Fruit fly (Drosophila melanogaster) whole organism, pupa: ENCODE measurements around the gene CG42541.

Source experiments
- CG10348 ChIP-seq: fragments of 200-800 bp; sonication (Bioruptor generic); IDR thresholded peaks from 2 replicates; pipeline ENCODE4 v1.3.6; 2022; ENCODE audit warnings: missing biosample characterization, missing genetic modification characterization
- CG12605 ChIP-seq: fragments of 200-800 bp; sonication (Bioruptor generic); IDR thresholded peaks from 2 replicates; pipeline ENCODE4 v1.3.6; 2022; ENCODE audit warnings: missing biosample characterization, missing genetic modification characterization
- CG13204 ChIP-seq: fragments of 200-800 bp; sonication (Bioruptor generic); optimal IDR thresholded peaks from 2 replicates; lab custom pipeline; 2018; ENCODE audit warnings: missing biosample characterization, mild to moderate bottlenecking, missing genetic modification characterization, moderate library complexity
- CG14655 ChIP-seq: fragments of 200-800 bp; sonication (Bioruptor generic); optimal IDR thresholded peaks from 3 replicates; lab custom pipeline; 2017; ENCODE audit warnings: mild to moderate bottlenecking, missing biosample characterization, missing genetic modification reagents, missing genetic modification characterization
- CG17806 ChIP-seq: fragments of 200-800 bp; sonication (Bioruptor generic); optimal IDR thresholded peaks from 2 replicates; lab custom pipeline; 2018; ENCODE audit warnings: missing biosample characterization, mild to moderate bottlenecking, missing genetic modification characterization, moderate library complexity
- CG32121 ChIP-seq: fragments of 200-800 bp; sonication (Bioruptor generic); IDR thresholded peaks from 2 replicates; pipeline ENCODE4 v1.3.6; 2022; ENCODE audit warnings: missing biosample characterization, missing genetic modification characterization
- CG34367 ChIP-seq: fragments of 200-800 bp; sonication (Bioruptor generic); optimal IDR thresholded peaks from 2 replicates; lab custom pipeline; 2018; ENCODE audit warnings: missing biosample characterization, mild to moderate bottlenecking, missing genetic modification characterization
- CG4496 ChIP-seq: fragments of 200-800 bp; sonication (Bioruptor generic); IDR thresholded peaks from 3 replicates; pipeline ENCODE4 v1.3.6; 2022; ENCODE audit warnings: missing biosample characterization, missing genetic modification characterization
- CG8159 ChIP-seq: fragments of 200-800 bp; sonication (Bioruptor generic); optimal IDR thresholded peaks from 3 replicates; lab custom pipeline; 2018; ENCODE audit warnings: missing biosample characterization, mild to moderate bottlenecking, missing genetic modification characterization, moderate library complexity
- CG8301 ChIP-seq: fragments of 200-800 bp; sonication (Bioruptor generic); optimal IDR thresholded peaks from 2 replicates; lab custom pipeline; 2018; ENCODE audit warnings: missing biosample characterization, mild to moderate bottlenecking, missing genetic modification characterization
- CG9948 ChIP-seq: fragments of 200-800 bp; sonication (Bioruptor generic); optimal IDR thresholded peaks from 2 replicates; lab custom pipeline; 2018; ENCODE audit warnings: missing biosample characterization, mild to moderate bottlenecking, missing genetic modification characterization, moderate library complexity
- D1 ChIP-seq: fragments of 200-800 bp; sonication (Bioruptor generic); optimal IDR thresholded peaks from 2 replicates; lab custom pipeline; 2018; ENCODE audit warnings: missing biosample characterization, mild to moderate bottlenecking, missing genetic modification characterization, moderate library complexity
- EcR ChIP-seq: fragments of 200-800 bp; sonication (Bioruptor generic); optimal IDR thresholded peaks from 3 replicates; lab custom pipeline; 2019; ENCODE audit warnings: missing biosample characterization, missing genetic modification characterization, mild to moderate bottlenecking, moderate library complexity, missing genetic modification reagents
- Ets98B ChIP-seq: fragments of 200-800 bp; sonication (Bioruptor generic); IDR thresholded peaks from 2 replicates; pipeline ENCODE4 v1.3.6; 2022; ENCODE audit warnings: missing biosample characterization, missing genetic modification characterization
- Pif1A ChIP-seq: fragments of 200-800 bp; sonication (Bioruptor generic); optimal IDR thresholded peaks from 3 replicates; lab custom pipeline; 2016; ENCODE audit warnings: missing biosample characterization, missing genetic modification characterization
- Pif1B ChIP-seq: fragments of 200-800 bp; sonication (Bioruptor generic); optimal IDR thresholded peaks from 3 replicates; lab custom pipeline; 2016; ENCODE audit warnings: missing biosample characterization, missing genetic modification characterization
- gl ChIP-seq: fragments of 200-800 bp; sonication (Bioruptor generic); optimal IDR thresholded peaks from 2 replicates; lab custom pipeline; 2018; ENCODE audit warnings: missing biosample characterization, mild to moderate bottlenecking, missing genetic modification characterization

Gene CG42541

DNA sequence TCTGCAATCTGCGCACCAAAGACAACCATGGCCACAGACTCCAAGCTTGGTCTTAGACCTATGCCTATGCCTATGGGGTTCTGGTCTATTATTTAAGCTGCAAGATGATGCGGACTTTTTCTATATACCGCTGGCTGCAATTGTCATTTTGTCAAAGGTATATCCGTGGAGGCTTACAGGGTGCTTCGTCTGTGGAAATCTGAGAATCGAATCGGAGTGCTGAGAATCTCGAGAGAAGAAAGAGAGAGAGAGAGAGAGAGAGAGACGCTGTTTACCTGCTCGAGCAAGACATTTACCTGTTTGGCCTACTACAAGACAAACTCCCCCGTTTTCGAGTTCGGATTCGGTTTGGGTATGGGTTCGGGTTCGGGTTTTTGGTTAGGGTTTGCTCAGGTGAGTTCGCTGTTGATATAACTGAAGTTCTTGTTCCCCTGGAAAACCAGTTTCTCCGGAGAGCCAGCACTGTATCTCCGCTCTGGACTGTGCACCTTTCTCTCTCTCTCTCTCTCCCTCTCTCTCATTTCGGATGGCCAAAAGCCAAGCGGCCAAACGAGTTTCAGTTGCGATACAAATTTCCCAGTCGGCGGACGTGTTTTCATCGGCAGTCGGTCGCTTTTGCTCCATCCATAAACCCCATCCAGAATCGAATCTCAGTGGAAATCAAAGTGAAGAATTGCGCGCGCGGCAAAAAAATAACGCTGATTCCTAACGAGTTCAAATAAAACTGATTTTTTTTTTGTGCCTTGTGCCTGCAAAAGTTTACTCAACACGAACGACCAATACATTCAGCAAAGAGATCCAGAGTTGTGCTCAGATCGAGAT, 84.8 kb downstream of the CG42541 start:
- TF ChIP-seq CG17806 (no peak), D1 (tag; lab: Kevin White, UChicago) (no peak), Pif1B (peak; percentile 44), CG12605 (GFP tag; lab: Robert Waterston, UW) (no peak), EcR (peak; percentile 34), CG8301 (no peak), CG34367 (tag; lab: Kevin White, UChicago) (peak; percentile 7), gl (tag; lab: Kevin White, UChicago) (no peak), CG10348 (GFP tag; lab: Robert Waterston, UW) (no peak), CG32121 (GFP tag; lab: Robert Waterston, UW) (peak; percentile 30; the same call in 1 of the 2 replicates), Ets98B (peak; percentile 55; the same call in 1 of the 2 replicates), CG4496 (peak; percentile 58; the same call in 1 of the 3 replicates), CG13204 (GFP tag; lab: Kevin White, UChicago) (peak; percentile 33), CG14655 (GFP tag; lab: Kevin White, UChicago) (no peak), CG9948 (no peak), CG8159 (no peak)

DNA sequence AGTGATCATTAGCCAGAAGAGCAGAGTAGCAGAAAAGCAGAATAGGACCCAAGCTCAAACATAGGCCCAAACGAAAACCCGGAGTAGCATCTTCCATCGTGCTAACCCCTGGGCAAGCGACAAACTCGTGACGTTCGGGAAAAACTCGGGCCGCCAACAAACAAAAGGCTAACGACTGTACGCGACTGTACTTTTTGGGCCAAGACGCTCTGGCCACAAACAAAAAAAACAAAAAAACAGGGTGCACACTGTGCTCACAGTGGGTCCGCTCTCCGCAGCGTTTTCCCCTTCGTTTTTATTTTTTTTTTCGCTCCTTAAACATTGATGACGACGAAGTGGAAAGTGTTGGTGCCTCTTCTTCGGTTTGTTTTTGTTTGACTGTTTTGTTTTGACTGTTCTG, 87.5 kb downstream of the CG42541 start:
- no peak for TF ChIP-seq Pif1A (GFP tag; lab: Kevin White, UChicago)
- peak; percentile 11 for TF ChIP-seq EcR
- TF ChIP-seq CG14655 (GFP tag; lab: Kevin White, UChicago): peak; percentile 12
